Fruit fly (Drosophila melanogaster): ENCODE measurements around the gene CG9806.

Gene CG9806

DNA sequence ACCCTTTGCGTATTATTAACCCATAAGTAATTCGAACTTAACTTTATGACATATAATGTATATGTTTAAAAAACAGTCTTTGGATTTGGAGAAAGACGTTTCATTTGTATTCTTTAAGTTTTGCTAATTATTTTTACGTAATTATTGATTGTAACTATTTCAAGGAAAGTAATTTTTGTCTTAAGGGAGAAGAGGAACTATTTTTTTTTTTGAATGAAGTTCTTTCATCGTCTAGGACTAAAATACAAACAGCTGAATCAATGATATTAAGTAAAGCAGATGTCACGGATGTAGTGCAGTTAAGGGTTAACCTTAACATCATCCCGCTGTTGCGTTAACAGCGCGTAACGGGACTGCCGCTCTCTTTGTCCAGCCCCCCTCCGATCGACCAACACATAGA, 2.0 kb upstream of the CG9806 start (continued):
- TF ChIP-seq CG4617 (GFP tag; optimal IDR thresholded peaks at IDR 0.05; ENCODE audit: borderline replicate concordance): no peak
- no peak for TF ChIP-seq MESR4 (GFP tag; optimal IDR thresholded peaks at IDR 0.05)
- TF ChIP-seq Jarid2 (GFP tag; optimal IDR thresholded peaks at IDR 0.05): no peak
- TF ChIP-seq NK7.1 (GFP tag; optimal IDR thresholded peaks at IDR 0.05): peak; percentile 43
- no peak for TF ChIP-seq mirr (GFP tag; optimal IDR thresholded peaks at IDR 0.05)
- TF ChIP-seq CG12155 (GFP tag; optimal IDR thresholded peaks at IDR 0.05): peak; percentile 13
- TF ChIP-seq pb (GFP tag; optimal IDR thresholded peaks at IDR 0.05): no peak
- no peak for TF ChIP-seq BtbVII (GFP tag; optimal IDR thresholded peaks at IDR 0.05)
- no peak for TF ChIP-seq sug (tag; optimal IDR thresholded peaks at IDR 0.05)
- no peak for TF ChIP-seq shn (GFP tag; optimal IDR thresholded peaks at IDR 0.05)
- no peak for TF ChIP-seq Usf (GFP tag; optimal IDR thresholded peaks at IDR 0.05)
- peak; percentile 57 for TF ChIP-seq nmo (GFP tag; optimal IDR thresholded peaks at IDR 0.05)
- no peak for TF ChIP-seq Gsc (GFP tag; IDR thresholded peaks at IDR 0.05)
- no peak for TF ChIP-seq ro (GFP tag; IDR thresholded peaks at IDR 0.05)
- no peak for TF ChIP-seq D19B (GFP tag; optimal IDR thresholded peaks at IDR 0.05)
- TF ChIP-seq kah (GFP tag; optimal IDR thresholded peaks at IDR 0.05): no peak
- TF ChIP-seq Lhr (GFP tag; optimal IDR thresholded peaks at IDR 0.05): no peak
- TF ChIP-seq cg (GFP tag; optimal IDR thresholded peaks at IDR 0.05): no peak
- no peak for TF ChIP-seq Deaf1 (tag; optimal IDR thresholded peaks at IDR 0.05)
- TF ChIP-seq Oli (tag; optimal IDR thresholded peaks at IDR 0.05): peak; percentile 53
- TF ChIP-seq Hr51 (GFP tag; optimal IDR thresholded peaks at IDR 0.05): peak in 1 of 2 experiments; percentile 63
- TF ChIP-seq CG10462 (GFP tag; optimal IDR thresholded peaks at IDR 0.05): no peak
- TF ChIP-seq C15 (GFP tag; IDR thresholded peaks at IDR 0.05): no peak
- TF ChIP-seq CG10267 (tag; optimal IDR thresholded peaks at IDR 0.05): peak; percentile 46
- no peak for TF ChIP-seq Trl (optimal IDR thresholded peaks at IDR 0.05)
- peak; percentile 45 for TF ChIP-seq Trl (GFP tag; optimal IDR thresholded peaks at IDR 0.05)
- TF ChIP-seq dysf (GFP tag; IDR thresholded peaks at IDR 0.05): peak; percentile 53; the same call in 1 of the 3 replicates
- no peak for TF ChIP-seq CG15073 (GFP tag; optimal IDR thresholded peaks at IDR 0.05)
- no peak for TF ChIP-seq TFAM (GFP tag; optimal IDR thresholded peaks at IDR 0.05)
- TF ChIP-seq ranshi (GFP tag; IDR thresholded peaks at IDR 0.05): no peak
- TF ChIP-seq so (GFP tag; IDR thresholded peaks at IDR 0.05): no peak
- TF ChIP-seq fu2 (GFP tag; optimal IDR thresholded peaks at IDR 0.05): no peak
- TF ChIP-seq tap (tag; optimal IDR thresholded peaks at IDR 0.05): no peak
- no peak for TF ChIP-seq CG15696 (tag; optimal IDR thresholded peaks at IDR 0.05)
- TF ChIP-seq CG12769 (tag; optimal IDR thresholded peaks at IDR 0.05): no peak
- no peak for TF ChIP-seq Scr (GFP tag; IDR thresholded peaks at IDR 0.05; ENCODE audit: partially characterized antibody)
- no peak for TF ChIP-seq CG11456 (GFP tag; IDR thresholded peaks at IDR 0.05)
- no peak for TF ChIP-seq CG6272 (GFP tag; IDR thresholded peaks at IDR 0.05)
- no peak for TF ChIP-seq rib (GFP tag; IDR thresholded peaks at IDR 0.05)
- no peak for TF ChIP-seq sr (GFP tag; IDR thresholded peaks at IDR 0.05)
- no peak for TF ChIP-seq twi (tag; optimal IDR thresholded peaks at IDR 0.05)
- TF ChIP-seq H2.0 (GFP tag; IDR thresholded peaks at IDR 0.05): no peak
- peak; percentile 45 for TF ChIP-seq Blimp-1 (GFP tag; optimal IDR thresholded peaks at IDR 0.05)
- peak; percentile 51 for TF ChIP-seq caup (GFP tag; optimal IDR thresholded peaks at IDR 0.05; ENCODE audit: severe bottlenecking)
- no peak for TF ChIP-seq D (optimal IDR thresholded peaks at IDR 0.05)
- TF ChIP-seq D (GFP tag; optimal IDR thresholded peaks at IDR 0.05): no peak
- TF ChIP-seq CG2199 (GFP tag; IDR thresholded peaks at IDR 0.05): no peak
- no peak for TF ChIP-seq br (optimal IDR thresholded peaks at IDR 0.05)
- peak; percentile 49 for TF ChIP-seq phol (tag; optimal IDR thresholded peaks at IDR 0.05)
- peak; percentile 35 for TF ChIP-seq Xbp1 (GFP tag; optimal IDR thresholded peaks at IDR 0.05)
- TF ChIP-seq CG3838 (GFP tag; optimal IDR thresholded peaks at IDR 0.05): no peak
- TF ChIP-seq ase (GFP tag; IDR thresholded peaks at IDR 0.05): no peak
- TF ChIP-seq usp (GFP tag; optimal IDR thresholded peaks at IDR 0.05): no peak
